Worm (Caenorhabditis elegans) whole organism, L1 larva: ENCODE data around the gene F21C10.7.

Source experiments
- C04F5.9 ChIP-seq: sonication (generic microtip); optimal IDR thresholded peaks from 2 replicates; lab custom pipeline; 2016; ENCODE audit warnings: missing genetic modification characterization, missing compliant biosample characterization
- C16A3.4 ChIP-seq: fragments of 150-350 bp; optimal IDR thresholded peaks from 2 replicates; lab custom pipeline; 2014; ENCODE audit warnings: missing biosample characterization, missing genetic modification characterization
- C34B4.2 ChIP-seq: sonication (generic microtip); optimal IDR thresholded peaks from 2 replicates; lab custom pipeline; 2017; ENCODE audit warnings: mild to moderate bottlenecking, missing genetic modification characterization, missing compliant biosample characterization
- Y116A8C.19 ChIP-seq: sonication (generic microtip); optimal IDR thresholded peaks from 2 replicates; lab custom pipeline; 2016; ENCODE audit warnings: missing compliant biosample characterization, missing genetic modification characterization, borderline replicate concordance
- alr-1 ChIP-seq: fragments of 200-800 bp; sonication (Bioruptor generic); optimal IDR thresholded peaks from 2 replicates; lab custom pipeline; 2018; ENCODE audit warnings: borderline replicate concordance, mild to moderate bottlenecking, missing genetic modification characterization, missing compliant biosample characterization
- aly-2 ChIP-seq: fragments of 150-350 bp; optimal IDR thresholded peaks from 2 replicates; lab custom pipeline; 2014; ENCODE audit warnings: missing biosample characterization, missing genetic modification characterization
- ama-1 ChIP-seq: fragments of 150-350 bp; optimal IDR thresholded peaks from 2 replicates; lab custom pipeline; 2014
- ceh-63 ChIP-seq: fragments of 200-800 bp; sonication (Bioruptor generic); optimal IDR thresholded peaks from 2 replicates; lab custom pipeline; 2018; ENCODE audit warnings: mild to moderate bottlenecking, missing genetic modification characterization, missing compliant biosample characterization
- ceh-8 ChIP-seq: fragments of 200-800 bp; sonication (Bioruptor generic); optimal IDR thresholded peaks from 2 replicates; lab custom pipeline; 2018; ENCODE audit warnings: mild to moderate bottlenecking, missing genetic modification characterization, moderate library complexity, missing compliant biosample characterization
- ceh-82 ChIP-seq, 3 experiments: fragments of 150-350 bp in 1 of 3; sonication (generic microtip) in 2 of 3; optimal IDR thresholded peaks; 2 replicates each; lab custom pipeline; 2014 to 2017; ENCODE audit warnings: missing biosample characterization in 3 of 3, missing genetic modification characterization in 3 of 3
- dsc-1 ChIP-seq: sonication (generic microtip); optimal IDR thresholded peaks from 2 replicates; lab custom pipeline; 2016; ENCODE audit warnings: mild to moderate bottlenecking, missing genetic modification characterization, missing compliant biosample characterization
- efl-3 ChIP-seq: fragments of 200-800 bp; sonication (Bioruptor generic); optimal IDR thresholded peaks from 2 replicates; lab custom pipeline; 2018; ENCODE audit warnings: mild to moderate bottlenecking, missing genetic modification characterization, missing compliant biosample characterization
- egl-27 ChIP-seq, 2 experiments: fragments of 150-350 bp in 1 of 2; sonication (generic microtip); optimal IDR thresholded peaks; 3 replicates each; lab custom pipeline; 2017 to 2018; ENCODE audit warnings: missing biosample characterization in 2 of 2, missing genetic modification characterization in 2 of 2, missing genetic modification reagents in 2 of 2
- elt-3 ChIP-seq, 6 experiments: fragments of 150-350 bp in 1 of 6; sonication (generic microtip); optimal IDR thresholded peaks; 2 replicates each; lab custom pipeline; 2017 to 2018; ENCODE audit warnings: missing biosample characterization in 6 of 6, missing genetic modification characterization in 6 of 6, inconsistent platforms in 1 of 6
- ets-5 ChIP-seq: fragments of 200-800 bp; sonication (Bioruptor generic); IDR thresholded peaks from 2 replicates; pipeline ENCODE4 v1.3.6; 2022; ENCODE audit warnings: missing genetic modification characterization, missing compliant biosample characterization
- fkh-4 ChIP-seq: sonication (generic microtip); optimal IDR thresholded peaks from 2 replicates; lab custom pipeline; 2016; ENCODE audit warnings: missing compliant biosample characterization, missing genetic modification characterization, borderline replicate concordance
- fkh-8 ChIP-seq: sonication (generic microtip); optimal IDR thresholded peaks from 2 replicates; lab custom pipeline; 2016; ENCODE audit warnings: mild to moderate bottlenecking, missing genetic modification characterization, missing compliant biosample characterization
- fos-1 ChIP-seq: fragments of 150-350 bp; optimal IDR thresholded peaks from 2 replicates; lab custom pipeline; 2014; ENCODE audit warnings: missing biosample characterization, missing genetic modification characterization
- hlh-17 ChIP-seq: fragments of 200-800 bp; sonication (Bioruptor generic); optimal IDR thresholded peaks from 2 replicates; lab custom pipeline; 2018; ENCODE audit warnings: missing genetic modification characterization, mild to moderate bottlenecking, missing compliant biosample characterization, moderate library complexity, borderline replicate concordance
- hlh-4 ChIP-seq: sonication (generic microtip); optimal IDR thresholded peaks from 2 replicates; lab custom pipeline; 2016; ENCODE audit warnings: mild to moderate bottlenecking, missing genetic modification characterization, missing compliant biosample characterization
- irx-1 ChIP-seq: sonication (generic microtip); optimal IDR thresholded peaks from 2 replicates; lab custom pipeline; 2016; ENCODE audit warnings: missing genetic modification characterization, missing compliant biosample characterization
- lin-13 ChIP-seq: fragments of 150-350 bp; optimal IDR thresholded peaks from 2 replicates; lab custom pipeline; 2014; ENCODE audit warnings: missing biosample characterization, missing genetic modification reagents, missing genetic modification characterization
- lin-35 ChIP-seq, 2 experiments: fragments of 150-350 bp; optimal IDR thresholded peaks; 2 replicates each; lab custom pipeline; 2014; ENCODE audit warnings: missing biosample characterization in 2 of 2, missing genetic modification characterization in 2 of 2, missing genetic modification reagents in 2 of 2
- lin-39 ChIP-seq: fragments of 150-350 bp; optimal IDR thresholded peaks from 2 replicates; lab custom pipeline; 2014; ENCODE audit warnings: missing biosample characterization, missing genetic modification reagents, missing genetic modification characterization
- lir-3 ChIP-seq: sonication (generic microtip); optimal IDR thresholded peaks from 2 replicates; lab custom pipeline; 2016; ENCODE audit warnings: mild to moderate bottlenecking, missing genetic modification characterization, moderate library complexity, missing compliant biosample characterization; ENCODE audit not compliant: poor library complexity
- lsy-2 ChIP-seq, 2 experiments: fragments of 150-350 bp; optimal IDR thresholded peaks; 2 replicates each; lab custom pipeline; 2014; ENCODE audit warnings: missing biosample characterization in 2 of 2, missing genetic modification characterization in 2 of 2
- mab-9 ChIP-seq: fragments of 200-800 bp; sonication (Bioruptor generic); IDR thresholded peaks from 2 replicates; pipeline ENCODE4 v1.3.6; 2022; ENCODE audit warnings: missing genetic modification reagents, missing genetic modification characterization, missing compliant biosample characterization
- mdl-1 ChIP-seq, 2 experiments: fragments of 150-350 bp; optimal IDR thresholded peaks; 2 replicates each; lab custom pipeline; 2014 to 2017; ENCODE audit warnings: missing biosample characterization in 2 of 2, missing genetic modification characterization in 2 of 2, inconsistent platforms in 1 of 2
- mef-2 ChIP-seq: fragments of 150-350 bp; optimal IDR thresholded peaks from 2 replicates; lab custom pipeline; 2014; ENCODE audit warnings: missing biosample characterization, missing genetic modification characterization
- nhr-12 ChIP-seq: sonication (generic microtip); optimal IDR thresholded peaks from 2 replicates; lab custom pipeline; 2017; ENCODE audit warnings: missing biosample characterization, missing genetic modification characterization
- nhr-19 ChIP-seq: fragments of 200-800 bp; sonication (Bioruptor generic); conservative IDR thresholded peaks from 2 replicates; pipeline ENCODE4 v1.3.6; 2022; ENCODE audit warnings: missing genetic modification characterization, missing compliant biosample characterization
- nhr-237 ChIP-seq: fragments of 150-350 bp; optimal IDR thresholded peaks from 2 replicates; lab custom pipeline; 2014; ENCODE audit warnings: missing biosample characterization, missing genetic modification characterization
- nhr-28 ChIP-seq: fragments of 150-350 bp; optimal IDR thresholded peaks from 2 replicates; lab custom pipeline; 2014; ENCODE audit warnings: missing biosample characterization, missing genetic modification characterization
- nhr-47 ChIP-seq: sonication (generic microtip); optimal IDR thresholded peaks from 2 replicates; lab custom pipeline; 2016; ENCODE audit warnings: mild to moderate bottlenecking, missing genetic modification characterization, moderate library complexity, missing compliant biosample characterization
- nhr-71 ChIP-seq: sonication (generic microtip); optimal IDR thresholded peaks from 2 replicates; lab custom pipeline; 2016; ENCODE audit warnings: mild to moderate bottlenecking, missing genetic modification characterization, moderate library complexity, missing compliant biosample characterization
- nhr-76 ChIP-seq: sonication (generic microtip); optimal IDR thresholded peaks from 2 replicates; lab custom pipeline; 2017; ENCODE audit warnings: missing biosample characterization, missing genetic modification characterization
- nhr-84 ChIP-seq: sonication (generic microtip); optimal IDR thresholded peaks from 2 replicates; lab custom pipeline; 2017; ENCODE audit warnings: missing biosample characterization, missing genetic modification characterization
- pag-3 ChIP-seq: sonication (generic microtip); optimal IDR thresholded peaks from 2 replicates; lab custom pipeline; 2017; ENCODE audit warnings: missing genetic modification characterization, mild to moderate bottlenecking, missing compliant biosample characterization, antibody characterized with exemption, borderline replicate concordance; ENCODE audit not compliant: insufficient read depth
- pax-3 ChIP-seq: fragments of 200-800 bp; sonication (Bioruptor generic); optimal IDR thresholded peaks from 2 replicates; lab custom pipeline; 2018; ENCODE audit warnings: mild to moderate bottlenecking, missing genetic modification characterization, moderate library complexity, missing compliant biosample characterization
- rnt-1 ChIP-seq: sonication (generic microtip); optimal IDR thresholded peaks from 2 replicates; lab custom pipeline; 2016; ENCODE audit warnings: mild to moderate bottlenecking, missing genetic modification characterization, moderate library complexity, missing compliant biosample characterization
- skn-1 ChIP-seq: fragments of 150-350 bp; optimal IDR thresholded peaks from 2 replicates; lab custom pipeline; 2014; ENCODE audit warnings: missing biosample characterization, missing genetic modification characterization
- sox-4 ChIP-seq: sonication (generic microtip); optimal IDR thresholded peaks from 2 replicates; lab custom pipeline; 2016; ENCODE audit warnings: missing genetic modification characterization, missing compliant biosample characterization
- sptf-1 ChIP-seq: fragments of 150-350 bp; optimal IDR thresholded peaks from 2 replicates; lab custom pipeline; 2014; ENCODE audit warnings: missing biosample characterization, missing genetic modification characterization
- tbx-2 ChIP-seq: sonication (generic microtip); optimal IDR thresholded peaks from 2 replicates; lab custom pipeline; 2016; ENCODE audit warnings: missing genetic modification characterization, missing compliant biosample characterization
- tlp-1 ChIP-seq: fragments of 150-350 bp; optimal IDR thresholded peaks from 2 replicates; lab custom pipeline; 2014; ENCODE audit warnings: missing biosample characterization, missing genetic modification characterization
- unc-130 ChIP-seq: fragments of 150-350 bp; optimal IDR thresholded peaks from 2 replicates; lab custom pipeline; 2017; ENCODE audit warnings: missing biosample characterization, missing genetic modification characterization, inconsistent platforms
- unc-30 ChIP-seq: sonication (generic microtip); optimal IDR thresholded peaks from 2 replicates; lab custom pipeline; 2017; ENCODE audit warnings: missing biosample characterization, missing genetic modification characterization
- unc-62 ChIP-seq: fragments of 150-350 bp; optimal IDR thresholded peaks from 2 replicates; lab custom pipeline; 2014; ENCODE audit warnings: missing biosample characterization, missing genetic modification reagents, missing genetic modification characterization
- unc-86 ChIP-seq: sonication (generic microtip); optimal IDR thresholded peaks from 2 replicates; lab custom pipeline; 2016; ENCODE audit warnings: missing genetic modification characterization, missing compliant biosample characterization
- vab-15 ChIP-seq: sonication (generic microtip); optimal IDR thresholded peaks from 2 replicates; lab custom pipeline; 2017; ENCODE audit warnings: missing genotype, mild to moderate bottlenecking, missing genetic modification characterization, missing compliant biosample characterization
- xbp-1 ChIP-seq: sonication (generic microtip); optimal IDR thresholded peaks from 2 replicates; lab custom pipeline; 2016; ENCODE audit warnings: missing genetic modification characterization, missing compliant biosample characterization
- zip-4 ChIP-seq: fragments of 200-800 bp; sonication (Bioruptor generic); optimal IDR thresholded peaks from 2 replicates; lab custom pipeline; 2018; ENCODE audit warnings: mild to moderate bottlenecking, missing genetic modification characterization, moderate library complexity, missing compliant biosample characterization
- ztf-11 ChIP-seq, 2 experiments: sonication (generic microtip); optimal IDR thresholded peaks; 2 replicates each; lab custom pipeline; 2016 to 2017; ENCODE audit warnings: missing genetic modification characterization in 2 of 2, missing biosample characterization in 1 of 2, missing compliant biosample characterization in 1 of 2

The F21C10.7 gene

DNA sequence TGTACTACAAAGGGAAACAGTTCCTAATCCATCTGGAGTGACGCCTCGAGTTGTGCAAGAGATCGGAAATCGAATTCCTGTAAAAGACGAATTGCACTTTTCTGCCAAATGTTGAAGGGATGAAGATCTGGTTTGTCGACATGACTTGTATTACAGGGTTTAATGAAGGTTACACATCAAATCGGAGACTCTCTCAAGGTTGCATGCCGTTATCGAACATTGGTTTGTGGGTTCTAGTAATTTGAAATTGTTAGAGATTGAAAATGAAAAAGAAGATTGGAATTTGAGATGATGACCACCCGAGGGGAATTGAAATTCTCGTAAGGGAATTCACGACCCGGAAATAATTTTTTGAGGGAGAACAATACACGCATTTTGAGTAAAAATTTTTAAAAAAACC, 53.7 kb downstream of the F21C10.7 start (continued):
- TF ChIP-seq fkh-4 (tag; lab: Kevin White, UChicago) (no peak), dsc-1 (tag; lab: Kevin White, UChicago) (no peak), lin-13 (GFP tag; lab: Kevin White, UChicago) (no peak), mdl-1 (tag; optimal IDR thresholded peaks at IDR 0.05; lab: Kevin White, UChicago) (no peak), nhr-84 (no peak), ceh-63 (GFP tag; lab: Kevin White, UChicago) (no peak), hlh-17 (no peak), lin-35 (GFP tag; optimal IDR thresholded peaks at IDR 0.05; lab: Kevin White, UChicago) (no peak), unc-62 (GFP tag; lab: Kevin White, UChicago) (no peak), ztf-11 (tag; optimal IDR thresholded peaks at IDR 0.05; lab: Kevin White, UChicago) (no peak), ets-5 (GFP tag; lab: Robert Waterston, UW) (no peak), fos-1 (no peak), tbx-2 (tag; lab: Kevin White, UChicago) (no peak), egl-27 (tag; optimal IDR thresholded peaks at IDR 0.05; lab: Kevin White, UChicago) (no peak), tlp-1 (tag; lab: Kevin White, UChicago) (no peak), nhr-12 (no peak), aly-2 (tag; lab: Kevin White, UChicago) (no peak), nhr-19 (GFP tag; lab: Robert Waterston, UW) (no peak), lsy-2 (tag; optimal IDR thresholded peaks at IDR 0.05; lab: Kevin White, UChicago) (peak in 1 of 2 experiments; percentile 19), nhr-76 (tag; lab: Kevin White, UChicago) (no peak), skn-1 (tag; lab: Kevin White, UChicago) (no peak), nhr-237 (no peak), C34B4.2 (tag; lab: Kevin White, UChicago) (no peak), zip-4 (no peak), ama-1 (lab: Kevin White, UChicago) (no peak), C16A3.4 (tag; lab: Kevin White, UChicago) (peak; percentile 12), pax-3 (tag; lab: Kevin White, UChicago) (no peak), sptf-1 (no peak), irx-1 (tag; lab: Kevin White, UChicago) (peak; percentile 35), xbp-1 (tag; lab: Kevin White, UChicago) (no peak), mab-9 (GFP tag; lab: Robert Waterston, UW) (no peak), vab-15 (tag; lab: Kevin White, UChicago) (no peak), unc-130 (tag; lab: Kevin White, UChicago) (no peak), nhr-71 (tag; lab: Kevin White, UChicago) (peak; percentile 46), lin-39 (tag; lab: Kevin White, UChicago) (no peak), fkh-8 (tag; lab: Kevin White, UChicago) (no peak), nhr-47 (tag; lab: Kevin White, UChicago) (peak; percentile 13), ceh-82 (tag; optimal IDR thresholded peaks at IDR 0.05; lab: Kevin White, UChicago) (peak in 1 of 3 experiments; percentile 12), lir-3 (tag; lab: Kevin White, UChicago) (no peak), rnt-1 (tag; lab: Kevin White, UChicago) (peak; percentile 37), Y116A8C.19 (tag; lab: Kevin White, UChicago) (no peak), unc-30 (no peak), mef-2 (tag; lab: Kevin White, UChicago) (no peak), hlh-4 (tag; lab: Kevin White, UChicago) (no peak), unc-86 (tag; lab: Kevin White, UChicago) (no peak), C04F5.9 (tag; lab: Kevin White, UChicago) (no peak), efl-3 (GFP tag; lab: Kevin White, UChicago) (no peak), pag-3 (tag; lab: Kevin White, UChicago) (no peak), alr-1 (tag; lab: Kevin White, UChicago) (no peak), sox-4 (tag; lab: Kevin White, UChicago) (no peak), nhr-28 (tag; lab: Kevin White, UChicago) (no peak), ceh-8 (GFP tag; lab: Kevin White, UChicago) (no peak), elt-3 (tag; optimal IDR thresholded peaks at IDR 0.05; lab: Kevin White, UChicago) (peak in 1 of 6 experiments; percentile 35)
